Worm (Caenorhabditis elegans) whole organism, midembryonic: ENCODE measurements around the gene xtr-1.

Experiments
- cog-1 ChIP-seq: sonication (generic microtip); optimal IDR thresholded peaks from 2 replicates; lab custom pipeline; 2016; ENCODE audit warnings: missing genetic modification characterization, missing compliant biosample characterization
- flt-1 ChIP-seq: fragments of 200-800 bp; sonication (Bioruptor generic); IDR thresholded peaks from 2 replicates; pipeline ENCODE4 v1.3.6; 2022; ENCODE audit warnings: missing genetic modification characterization, missing compliant biosample characterization
- klf-2 ChIP-seq: fragments of 200-800 bp; sonication (Bioruptor generic); conservative IDR thresholded peaks from 2 replicates; pipeline ENCODE4 v1.3.6; 2022; ENCODE audit warnings: missing genetic modification reagents, missing genetic modification characterization, missing compliant biosample characterization
- ref-1 ChIP-seq: fragments of 200-800 bp; sonication (Bioruptor generic); conservative IDR thresholded peaks from 2 replicates; pipeline ENCODE4 v1.3.6; 2022; ENCODE audit warnings: missing genetic modification reagents, missing genetic modification characterization, missing compliant biosample characterization
- ztf-29 ChIP-seq: fragments of 200-800 bp; sonication (Bioruptor generic); IDR thresholded peaks from 2 replicates; pipeline ENCODE4 v1.3.6; 2022; ENCODE audit warnings: missing genetic modification reagents, missing genetic modification characterization, missing compliant biosample characterization

DNA sequence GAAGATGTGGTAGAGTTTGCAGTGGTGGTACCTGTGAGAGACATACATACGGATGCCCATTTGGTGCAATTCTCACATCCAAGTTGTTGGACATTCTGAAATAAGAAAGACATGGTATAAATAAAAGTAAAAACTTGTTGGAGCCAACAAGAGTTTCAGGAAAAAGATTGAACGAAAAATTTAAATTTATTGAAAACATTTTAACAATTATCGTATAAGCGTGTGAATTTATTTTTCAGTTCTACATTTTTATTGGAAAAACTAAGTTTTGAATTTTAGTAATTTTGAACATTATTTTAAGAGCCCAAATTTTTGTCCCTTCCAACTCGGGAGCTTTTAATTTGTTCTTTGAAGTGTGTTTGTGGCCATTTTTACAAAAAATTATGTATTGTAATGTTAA lies 2.3 kb downstream of the xtr-1 start, which contains the start of gene F54F7.8:
- TF ChIP-seq flt-1 (GFP tag; lab: Robert Waterston, UW) (no peak), ref-1 (GFP tag; lab: Robert Waterston, UW) (no peak), cog-1 (tag; lab: Kevin White, UChicago) (no peak), klf-2 (GFP tag; lab: Robert Waterston, UW) (no peak), ztf-29 (GFP tag; lab: Robert Waterston, UW) (no peak)
